Worm (Caenorhabditis elegans) whole organism, young adult: ENCODE measurements around the gene T28A11.25.

Experiments
- B0035.1 ChIP-seq: sonication (generic microtip); optimal IDR thresholded peaks from 2 replicates; lab custom pipeline; 2016; ENCODE audit warnings: missing genetic modification characterization, mild to moderate bottlenecking, missing compliant biosample characterization, missing genotype, missing genetic modification reagents
- C06A6.2 ChIP-seq: fragments of 200-800 bp; sonication (Bioruptor generic); conservative IDR thresholded peaks from 2 replicates; pipeline ENCODE4 v1.3.6; 2022; ENCODE audit warnings: missing genetic modification characterization, missing compliant biosample characterization
- D2030.7 ChIP-seq: fragments of 200-800 bp; sonication (Bioruptor generic); IDR thresholded peaks from 2 replicates; pipeline ENCODE4 v1.3.6; 2022; ENCODE audit warnings: missing genetic modification reagents, missing genetic modification characterization, missing compliant biosample characterization
- F23B12.7 ChIP-seq: sonication (generic microtip); optimal IDR thresholded peaks from 2 replicates; lab custom pipeline; 2017; ENCODE audit warnings: missing genetic modification characterization, mild to moderate bottlenecking, missing compliant biosample characterization, antibody characterized with exemption, moderate library complexity; ENCODE audit not compliant: insufficient read depth
- F33H1.4 ChIP-seq: fragments of 200-800 bp; sonication (Bioruptor generic); IDR thresholded peaks from 2 replicates; pipeline ENCODE4 v1.3.6; 2022; ENCODE audit warnings: missing genetic modification reagents, missing genetic modification characterization, missing compliant biosample characterization
- F37B4.10 ChIP-seq: fragments of 200-800 bp; sonication (Bioruptor generic); IDR thresholded peaks from 2 replicates; pipeline ENCODE4 v1.3.6; 2022; ENCODE audit warnings: missing genetic modification characterization, missing compliant biosample characterization
- F39B2.1 ChIP-seq: fragments of 200-800 bp; sonication (Bioruptor generic); IDR thresholded peaks from 2 replicates; pipeline ENCODE4 v1.3.6; 2022; ENCODE audit warnings: missing genetic modification reagents, missing genetic modification characterization, missing compliant biosample characterization
- F49E8.2 ChIP-seq: sonication (generic microtip); optimal IDR thresholded peaks from 3 replicates; lab custom pipeline; 2017; ENCODE audit warnings: missing genetic modification characterization, mild to moderate bottlenecking, missing compliant biosample characterization, antibody characterized with exemption, moderate library complexity; ENCODE audit not compliant: insufficient read depth
- F52B5.7 ChIP-seq: sonication (generic microtip); optimal IDR thresholded peaks from 2 replicates; lab custom pipeline; 2016; ENCODE audit warnings: mild to moderate bottlenecking, missing genetic modification characterization, missing compliant biosample characterization
- F57A8.1 ChIP-seq: fragments of 200-800 bp; sonication (Bioruptor generic); optimal IDR thresholded peaks from 2 replicates; lab custom pipeline; 2018; ENCODE audit warnings: mild to moderate bottlenecking, missing genetic modification characterization, moderate library complexity, missing compliant biosample characterization
- T07F8.4 ChIP-seq: sonication (generic microtip); optimal IDR thresholded peaks from 2 replicates; lab custom pipeline; 2016; ENCODE audit warnings: mild to moderate bottlenecking, missing genetic modification characterization, moderate library complexity, missing compliant biosample characterization
- Y67H2A.10 ChIP-seq: fragments of 200-800 bp; sonication (Bioruptor generic); conservative IDR thresholded peaks from 2 replicates; pipeline ENCODE4 v1.3.6; 2022; ENCODE audit warnings: missing genetic modification reagents, missing genetic modification characterization, missing compliant biosample characterization
- Y95B8A.8 ChIP-seq: fragments of 200-800 bp; sonication (Bioruptor generic); IDR thresholded peaks from 2 replicates; pipeline ENCODE4 v1.3.6; 2022; ENCODE audit warnings: missing genetic modification reagents, missing genetic modification characterization, missing compliant biosample characterization
- ZK185.1 ChIP-seq: sonication (generic microtip); optimal IDR thresholded peaks from 2 replicates; lab custom pipeline; 2016; ENCODE audit warnings: mild to moderate bottlenecking, missing genetic modification characterization, missing compliant biosample characterization; ENCODE audit not compliant: poor library complexity, severe bottlenecking
- akir-1 ChIP-seq: fragments of 200-800 bp; sonication (Bioruptor generic); optimal IDR thresholded peaks from 2 replicates; lab custom pipeline; 2018; ENCODE audit warnings: mild to moderate bottlenecking, missing genetic modification characterization, moderate library complexity, missing compliant biosample characterization
- ama-1 ChIP-seq, 3 experiments: fragments of 150-350 bp in 1 of 3; sonication (generic microtip) in 2 of 3; optimal IDR thresholded peaks; 2 replicates each; lab custom pipeline; 2014 to 2018; ENCODE audit warnings: missing biosample characterization in 2 of 3, missing genetic modification characterization in 2 of 3, missing genetic modification reagents in 2 of 3
- aptf-3 ChIP-seq: fragments of 200-800 bp; sonication (Bioruptor generic); IDR thresholded peaks from 2 replicates; pipeline ENCODE4 v1.3.6; 2022; ENCODE audit warnings: missing genetic modification characterization, missing compliant biosample characterization
- attf-3 ChIP-seq: fragments of 200-800 bp; sonication (Bioruptor generic); conservative IDR thresholded peaks from 2 replicates; pipeline ENCODE4 v1.3.6; 2022; ENCODE audit warnings: missing genetic modification reagents, missing genetic modification characterization, missing compliant biosample characterization
- attf-5 ChIP-seq: fragments of 200-800 bp; sonication (Bioruptor generic); optimal IDR thresholded peaks from 2 replicates; lab custom pipeline; 2018; ENCODE audit warnings: mild to moderate bottlenecking, missing genetic modification characterization, missing compliant biosample characterization
- ceh-100 ChIP-seq: fragments of 200-800 bp; sonication (Bioruptor generic); IDR thresholded peaks from 2 replicates; pipeline ENCODE4 v1.3.6; 2022; ENCODE audit warnings: missing genetic modification reagents, missing genetic modification characterization, missing compliant biosample characterization
- ceh-58 ChIP-seq: fragments of 200-800 bp; sonication (Bioruptor generic); IDR thresholded peaks from 2 replicates; pipeline ENCODE4 v1.3.6; 2022; ENCODE audit warnings: missing genetic modification characterization, missing compliant biosample characterization
- ceh-79 ChIP-seq: sonication (generic microtip); optimal IDR thresholded peaks from 2 replicates; lab custom pipeline; 2017; ENCODE audit warnings: mild to moderate bottlenecking, missing genetic modification characterization, missing compliant biosample characterization
- ceh-91 ChIP-seq: fragments of 200-800 bp; sonication (Bioruptor generic); IDR thresholded peaks from 2 replicates; pipeline ENCODE4 v1.3.6; 2022; ENCODE audit warnings: missing genetic modification reagents, missing genetic modification characterization, missing compliant biosample characterization
- die-1 ChIP-seq: sonication (generic microtip); optimal IDR thresholded peaks from 2 replicates; lab custom pipeline; 2016; ENCODE audit warnings: missing genotype, mild to moderate bottlenecking, missing genetic modification characterization, missing compliant biosample characterization
- dox-1 ChIP-seq: fragments of 200-800 bp; sonication (Bioruptor generic); IDR thresholded peaks from 2 replicates; pipeline ENCODE4 v1.3.6; 2022; ENCODE audit warnings: missing genetic modification reagents, missing genetic modification characterization, missing compliant biosample characterization
- egl-18 ChIP-seq: fragments of 200-800 bp; sonication (Bioruptor generic); IDR thresholded peaks from 2 replicates; pipeline ENCODE4 v1.3.6; 2022; ENCODE audit warnings: missing genetic modification reagents, missing genetic modification characterization, missing compliant biosample characterization
- ekl-4 ChIP-seq: fragments of 200-800 bp; sonication (Bioruptor generic); IDR thresholded peaks from 2 replicates; pipeline ENCODE4 v1.3.6; 2022; ENCODE audit warnings: missing genetic modification reagents, missing genetic modification characterization, missing compliant biosample characterization
- him-1 ChIP-seq: sonication (generic microtip); optimal IDR thresholded peaks from 2 replicates; lab custom pipeline; 2016; ENCODE audit warnings: missing genotype, missing genetic modification reagents, missing genetic modification characterization, missing compliant biosample characterization
- hlh-26 ChIP-seq: fragments of 200-800 bp; sonication (Bioruptor generic); conservative IDR thresholded peaks from 2 replicates; pipeline ENCODE4 v1.3.6; 2022; ENCODE audit warnings: missing genetic modification reagents, missing genetic modification characterization, missing compliant biosample characterization
- hmg-20 ChIP-seq: fragments of 200-800 bp; sonication (Bioruptor generic); IDR thresholded peaks from 2 replicates; pipeline ENCODE4 v1.3.6; 2022; ENCODE audit warnings: missing genetic modification reagents, missing genetic modification characterization, missing compliant biosample characterization
- hrde-1 ChIP-seq: sonication (generic microtip); optimal IDR thresholded peaks from 2 replicates; lab custom pipeline; 2016; ENCODE audit warnings: missing genetic modification characterization, mild to moderate bottlenecking, missing compliant biosample characterization, moderate library complexity, missing genotype, missing genetic modification reagents, borderline replicate concordance
- lag-1 ChIP-seq: fragments of 200-800 bp; sonication (Bioruptor generic); IDR thresholded peaks from 2 replicates; pipeline ENCODE4 v1.3.6; 2022; ENCODE audit warnings: missing genetic modification reagents, missing genetic modification characterization, missing compliant biosample characterization
- lin-54 ChIP-seq: fragments of 200-800 bp; sonication (Bioruptor generic); optimal IDR thresholded peaks from 2 replicates; lab custom pipeline; 2018; ENCODE audit warnings: mild to moderate bottlenecking, missing genetic modification characterization, missing compliant biosample characterization
- lsl-1 ChIP-seq: fragments of 200-800 bp; sonication (Bioruptor generic); optimal IDR thresholded peaks from 2 replicates; lab custom pipeline; 2018; ENCODE audit warnings: mild to moderate bottlenecking, missing genetic modification characterization, moderate library complexity, missing compliant biosample characterization
- madf-3 ChIP-seq: fragments of 200-800 bp; sonication (Bioruptor generic); IDR thresholded peaks from 2 replicates; pipeline ENCODE4 v1.3.6; 2022; ENCODE audit warnings: missing genetic modification reagents, missing genetic modification characterization, missing compliant biosample characterization
- mel-28 ChIP-seq: sonication (generic microtip); optimal IDR thresholded peaks from 2 replicates; lab custom pipeline; 2016; ENCODE audit warnings: borderline replicate concordance, mild to moderate bottlenecking, missing genetic modification characterization, missing compliant biosample characterization
- rcor-1 ChIP-seq: fragments of 200-800 bp; sonication (Bioruptor generic); IDR thresholded peaks from 2 replicates; pipeline ENCODE4 v1.3.6; 2022; ENCODE audit warnings: missing genetic modification reagents, missing genetic modification characterization, missing compliant biosample characterization
- sdz-38 ChIP-seq: sonication (generic microtip); optimal IDR thresholded peaks from 2 replicates; lab custom pipeline; 2016; ENCODE audit warnings: missing genotype, missing genetic modification characterization, missing compliant biosample characterization
- snpc-1.1 ChIP-seq: sonication (generic microtip); optimal IDR thresholded peaks from 2 replicates; lab custom pipeline; 2017; ENCODE audit warnings: missing genetic modification characterization, mild to moderate bottlenecking, missing compliant biosample characterization, antibody characterized with exemption, moderate library complexity, missing genotype, missing genetic modification reagents; ENCODE audit not compliant: insufficient read depth
- snpc-1.3 ChIP-seq: sonication (generic microtip); optimal IDR thresholded peaks from 2 replicates; lab custom pipeline; 2017; ENCODE audit warnings: missing genetic modification characterization, mild to moderate bottlenecking, missing compliant biosample characterization, antibody characterized with exemption, moderate library complexity, missing genotype, missing genetic modification reagents; ENCODE audit not compliant: insufficient read depth
- tbx-9 ChIP-seq: sonication (generic microtip); optimal IDR thresholded peaks from 2 replicates; lab custom pipeline; 2016; ENCODE audit warnings: borderline replicate concordance, missing genetic modification characterization, inconsistent platforms, missing compliant biosample characterization
- xnd-1 ChIP-seq: sonication (generic microtip); optimal IDR thresholded peaks from 2 replicates; lab custom pipeline; 2016; ENCODE audit warnings: missing genotype, missing genetic modification reagents, missing genetic modification characterization, missing compliant biosample characterization
- zim-3 ChIP-seq: sonication (generic microtip); optimal IDR thresholded peaks from 2 replicates; lab custom pipeline; 2017; ENCODE audit warnings: mild to moderate bottlenecking, missing genetic modification characterization, moderate library complexity, missing compliant biosample characterization
- ztf-26 ChIP-seq: sonication (generic microtip); optimal IDR thresholded peaks from 2 replicates; lab custom pipeline; 2017; ENCODE audit warnings: missing genetic modification characterization, missing compliant biosample characterization
- ztf-3 ChIP-seq: fragments of 200-800 bp; sonication (Bioruptor generic); optimal IDR thresholded peaks from 2 replicates; lab custom pipeline; 2018; ENCODE audit warnings: mild to moderate bottlenecking, missing genetic modification characterization, missing compliant biosample characterization
- ztf-6 ChIP-seq: fragments of 200-800 bp; sonication (Bioruptor generic); IDR thresholded peaks from 2 replicates; pipeline ENCODE4 v1.3.6; 2022; ENCODE audit warnings: missing genetic modification reagents, missing genetic modification characterization, missing compliant biosample characterization

Gene T28A11.25

ce11 chrV:3315308-3315707 lies 33.7 kb downstream of the T28A11.25 start, which contains the start of gene arrd-19 (continued):
- TF ChIP-seq him-1: no peak
- no peak for TF ChIP-seq B0035.1 (tag; lab: Kevin White, UChicago)
- no peak for TF ChIP-seq ama-1 (optimal IDR thresholded peaks at IDR 0.05; lab: Kevin White, UChicago)
- no peak for TF ChIP-seq ama-1 (GFP tag; optimal IDR thresholded peaks at IDR 0.05; lab: Kevin White, UChicago)
- peak; percentile 42 for TF ChIP-seq attf-3 (GFP tag; lab: Robert Waterston, UW)
- TF ChIP-seq Y67H2A.10 (GFP tag; lab: Robert Waterston, UW): no peak
- TF ChIP-seq rcor-1: peak; percentile 49; the same call in 1 of the 2 replicates
- no peak for TF ChIP-seq mel-28 (tag; lab: Kevin White, UChicago)
- TF ChIP-seq egl-18 (GFP tag; lab: Robert Waterston, UW): no peak
- TF ChIP-seq zim-3 (tag; lab: Kevin White, UChicago): no peak
- TF ChIP-seq F39B2.1 (GFP tag; lab: Robert Waterston, UW): no peak
- no peak for TF ChIP-seq F52B5.7
- peak; percentile 97 for TF ChIP-seq dox-1 (GFP tag; lab: Robert Waterston, UW)
- TF ChIP-seq F37B4.10 (GFP tag; lab: Robert Waterston, UW): no peak
- TF ChIP-seq snpc-1.1 (tag; lab: Kevin White, UChicago): no peak
- peak; percentile 21 for TF ChIP-seq ztf-26 (tag; lab: Kevin White, UChicago)
- no peak for TF ChIP-seq C06A6.2 (GFP tag; lab: Robert Waterston, UW)
- no peak; the same call in 1 of the 2 replicates for TF ChIP-seq madf-3 (GFP tag; lab: Robert Waterston, UW)
- TF ChIP-seq ceh-79: no peak
- TF ChIP-seq hmg-20 (GFP tag; lab: Robert Waterston, UW): peak; percentile 52; the same call in 1 of the 2 replicates
- no peak for TF ChIP-seq F23B12.7 (tag; lab: Kevin White, UChicago)
- no peak for TF ChIP-seq die-1
- peak; percentile 48; the same call in 1 of the 2 replicates for TF ChIP-seq ceh-100 (GFP tag; lab: Robert Waterston, UW)
- TF ChIP-seq akir-1 (GFP tag; lab: Kevin White, UChicago): no peak
- no peak for TF ChIP-seq aptf-3 (GFP tag; lab: Robert Waterston, UW)
- TF ChIP-seq hrde-1: no peak
- TF ChIP-seq ekl-4: peak; percentile 43; the same call in 1 of the 2 replicates
- TF ChIP-seq xnd-1 (tag; lab: Kevin White, UChicago): no peak
- no peak for TF ChIP-seq sdz-38
- TF ChIP-seq attf-5 (GFP tag; lab: Kevin White, UChicago): peak; percentile 65
- TF ChIP-seq lin-54 (GFP tag; lab: Kevin White, UChicago): peak; percentile 32
- no peak for TF ChIP-seq tbx-9 (tag; lab: Kevin White, UChicago)
- peak; percentile 51 for TF ChIP-seq ZK185.1 (tag; lab: Kevin White, UChicago)
- TF ChIP-seq F49E8.2: no peak
- TF ChIP-seq ceh-58: no peak
- TF ChIP-seq F57A8.1 (GFP tag; lab: Kevin White, UChicago): no peak
- TF ChIP-seq Y95B8A.8 (GFP tag; lab: Robert Waterston, UW): no peak
- TF ChIP-seq D2030.7 (GFP tag; lab: Robert Waterston, UW): no peak
- TF ChIP-seq ztf-3 (GFP tag; lab: Kevin White, UChicago): no peak
- no peak for TF ChIP-seq F33H1.4
- TF ChIP-seq hlh-26 (GFP tag; lab: Robert Waterston, UW): no peak
- TF ChIP-seq snpc-1.3 (tag; lab: Kevin White, UChicago): no peak
- no peak for TF ChIP-seq ceh-91 (GFP tag; lab: Robert Waterston, UW)
- TF ChIP-seq lag-1 (GFP tag; lab: Robert Waterston, UW): 0 out of 2 replicates have a peak, but pooled peaks have one; percentile 64
- TF ChIP-seq lsl-1 (GFP tag; lab: Kevin White, UChicago): no peak
- no peak for TF ChIP-seq T07F8.4
- TF ChIP-seq ztf-6: no peak
